Worm (Caenorhabditis elegans) whole organism, early embryonic: ENCODE results near the gene C29F5.1.

Experiments
- B0310.2 ChIP-seq: sonication (generic microtip); optimal IDR thresholded peaks from 2 replicates; lab custom pipeline; 2016; ENCODE audit warnings: mild to moderate bottlenecking, missing genetic modification characterization, missing compliant biosample characterization
- F13C5.2 ChIP-seq: sonication (generic microtip); optimal IDR thresholded peaks from 2 replicates; lab custom pipeline; 2017; ENCODE audit warnings: mild to moderate bottlenecking, missing genetic modification characterization, inconsistent platforms, missing compliant biosample characterization
- aly-1 ChIP-seq: sonication (generic microtip); optimal IDR thresholded peaks from 2 replicates; lab custom pipeline; 2016; ENCODE audit warnings: missing genetic modification characterization, missing compliant biosample characterization
- ama-1 ChIP-seq: fragments of 150-350 bp; optimal IDR thresholded peaks from 2 replicates; lab custom pipeline; 2014
- ceh-13 ChIP-seq: fragments of 200-800 bp; sonication (Bioruptor generic); optimal IDR thresholded peaks from 2 replicates; lab custom pipeline; 2018; ENCODE audit warnings: mild to moderate bottlenecking, missing genetic modification characterization, missing compliant biosample characterization
- ceh-36 ChIP-seq: sonication (generic microtip); optimal IDR thresholded peaks from 2 replicates; lab custom pipeline; 2016; ENCODE audit warnings: missing genetic modification characterization, inconsistent platforms, missing compliant biosample characterization
- ets-7 ChIP-seq: sonication (generic microtip); optimal IDR thresholded peaks from 2 replicates; lab custom pipeline; 2016; ENCODE audit warnings: missing genotype, missing genetic modification characterization, missing compliant biosample characterization
- flt-1 ChIP-seq: fragments of 200-800 bp; sonication (Bioruptor generic); IDR thresholded peaks from 2 replicates; pipeline ENCODE4 v1.3.6; 2022; ENCODE audit warnings: missing genetic modification characterization, missing compliant biosample characterization
- hmbx-1 ChIP-seq: sonication (generic microtip); optimal IDR thresholded peaks from 2 replicates; lab custom pipeline; 2016; ENCODE audit warnings: mild to moderate bottlenecking, missing genetic modification characterization, missing compliant biosample characterization
- hmg-4 ChIP-seq: fragments of 200-800 bp; sonication (Bioruptor generic); optimal IDR thresholded peaks from 2 replicates; lab custom pipeline; 2018; ENCODE audit warnings: mild to moderate bottlenecking, missing genetic modification characterization, missing compliant biosample characterization
- hnd-1 ChIP-seq: sonication (generic microtip); optimal IDR thresholded peaks from 2 replicates; lab custom pipeline; 2016; ENCODE audit warnings: missing genetic modification characterization, missing compliant biosample characterization
- pes-1 ChIP-seq: fragments of 200-800 bp; sonication (Bioruptor generic); IDR thresholded peaks from 2 replicates; pipeline ENCODE4 v1.3.6; 2022; ENCODE audit warnings: missing genetic modification reagents, missing genetic modification characterization, missing compliant biosample characterization
- scrt-1 ChIP-seq: fragments of 200-800 bp; sonication (Bioruptor generic); IDR thresholded peaks from 2 replicates; pipeline ENCODE4 v1.3.6; 2022; ENCODE audit warnings: missing genetic modification characterization, missing compliant biosample characterization
- sea-1 ChIP-seq: fragments of 200-800 bp; sonication (Bioruptor generic); conservative IDR thresholded peaks from 2 replicates; pipeline ENCODE4 v1.3.6; 2022; ENCODE audit warnings: missing genetic modification characterization, missing compliant biosample characterization
- tbx-11 ChIP-seq: fragments of 200-800 bp; sonication (Bioruptor generic); IDR thresholded peaks from 2 replicates; pipeline ENCODE4 v1.3.6; 2022; ENCODE audit warnings: missing genetic modification characterization, missing compliant biosample characterization
- tbx-37 ChIP-seq: fragments of 200-800 bp; sonication (Bioruptor generic); conservative IDR thresholded peaks from 2 replicates; pipeline ENCODE4 v1.3.6; 2022; ENCODE audit warnings: missing genetic modification reagents, missing genetic modification characterization, missing compliant biosample characterization
- tra-4 ChIP-seq: sonication (generic microtip); optimal IDR thresholded peaks from 2 replicates; lab custom pipeline; 2017; ENCODE audit warnings: missing genetic modification characterization, missing compliant biosample characterization

C29F5.1 gene

DNA sequence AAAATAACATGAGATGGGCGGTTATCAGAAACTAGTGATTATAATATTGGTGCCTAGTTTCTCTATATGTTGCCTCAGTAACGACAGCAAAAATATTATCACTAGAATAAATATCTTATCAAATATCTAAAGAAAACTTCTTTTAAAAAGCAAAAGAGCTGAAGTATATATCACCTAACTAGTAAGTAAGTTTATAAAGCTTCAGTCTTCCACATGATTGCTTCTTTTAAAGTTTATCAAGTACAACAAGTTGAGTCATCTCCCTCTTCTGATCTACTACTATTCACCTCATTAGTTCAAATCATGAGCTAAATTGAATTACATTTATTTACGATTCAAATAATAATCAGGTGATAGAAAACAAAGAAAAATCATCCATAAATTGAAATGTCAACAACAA is 15.2 kb upstream of the C29F5.1 start:
- TF ChIP-seq tbx-11 = no peak
- no peak for TF ChIP-seq ama-1 (lab: Kevin White, UChicago)
- no peak for TF ChIP-seq hmg-4 (GFP tag; lab: Kevin White, UChicago)
- no peak for TF ChIP-seq flt-1
- TF ChIP-seq ceh-13 (GFP tag; lab: Kevin White, UChicago) = no peak
- TF ChIP-seq hnd-1 (tag; lab: Kevin White, UChicago) = no peak
- no peak for TF ChIP-seq scrt-1

DNA sequence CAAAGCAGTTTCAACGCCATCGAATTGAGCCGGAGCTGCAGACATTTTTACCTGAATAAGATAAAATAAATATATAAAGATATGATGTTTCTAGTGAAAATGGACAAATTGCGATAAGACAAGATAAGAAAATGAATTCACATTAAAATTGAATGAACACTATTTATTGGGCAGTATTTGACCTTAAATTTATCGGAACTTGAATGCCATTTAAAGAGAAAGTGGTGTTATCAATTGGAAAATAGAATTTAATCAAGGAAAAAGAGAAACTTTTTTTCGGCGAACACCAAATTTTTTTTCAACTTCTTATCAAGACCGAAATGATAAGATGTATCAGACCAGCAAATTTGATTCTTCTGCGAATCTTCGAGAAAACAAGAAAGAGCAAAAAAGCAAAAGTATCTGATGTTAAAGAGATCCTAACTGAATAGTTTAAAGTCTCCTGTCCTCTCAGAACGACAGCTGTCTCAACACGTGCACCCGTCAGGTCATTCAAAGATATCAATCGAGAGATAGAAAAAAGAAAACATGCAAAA is 13.2 kb upstream of the C29F5.1 start, which contains the start of gene upb-1:
TSS of gene upb-1 (minus strand) at position 51 of the 536 bp plus-strand sequence.
- TF ChIP-seq sea-1 (GFP tag; lab: Robert Waterston, UW) (no peak), ceh-13 (GFP tag; lab: Kevin White, UChicago) (no peak), scrt-1 (no peak), pes-1 (GFP tag; lab: Robert Waterston, UW) (no peak), tra-4 (no peak), flt-1 (no peak), B0310.2 (tag; lab: Kevin White, UChicago) (no peak), F13C5.2 (tag; lab: Kevin White, UChicago) (no peak), ets-7 (no peak), ama-1 (lab: Kevin White, UChicago) (no peak), hmg-4 (GFP tag; lab: Kevin White, UChicago) (no peak), tbx-11 (no peak), aly-1 (tag; lab: Kevin White, UChicago) (no peak), ceh-36 (tag; lab: Kevin White, UChicago) (no peak), hnd-1 (tag; lab: Kevin White, UChicago) (no peak)

DNA sequence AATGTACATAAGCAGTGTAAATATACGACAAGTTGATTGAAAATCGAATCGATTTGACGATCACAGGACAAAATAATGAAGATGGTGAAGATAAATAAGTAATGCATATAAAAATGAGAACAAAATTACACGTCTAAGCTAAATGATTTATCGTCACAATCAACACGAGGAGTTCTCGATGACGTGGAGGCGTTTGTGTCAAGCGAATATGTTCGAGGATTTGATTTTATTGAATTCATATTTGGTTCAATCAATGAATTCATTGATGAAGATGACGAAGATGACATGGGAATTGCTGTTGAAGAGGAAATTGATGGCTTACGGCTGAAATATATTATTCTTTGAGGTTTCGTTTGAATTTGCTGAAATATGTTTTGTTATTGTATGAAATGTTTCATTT is 10.8 kb upstream of the C29F5.1 start, which contains the start of gene nyn-3:
TSS of gene nyn-3 (minus strand) at position 101 of the 400 bp plus-strand sequence.
- TF ChIP-seq ama-1 (lab: Kevin White, UChicago) (no peak), scrt-1 (no peak), tbx-11 (no peak), hnd-1 (tag; lab: Kevin White, UChicago) (no peak), tra-4 (no peak), hmbx-1 (no peak), ceh-13 (GFP tag; lab: Kevin White, UChicago) (no peak), B0310.2 (tag; lab: Kevin White, UChicago) (no peak), aly-1 (tag; lab: Kevin White, UChicago) (no peak), F13C5.2 (tag; lab: Kevin White, UChicago) (no peak), tbx-37 (GFP tag; lab: Robert Waterston, UW) (no peak), flt-1 (no peak)

ce11 chrII:6294261-6294660 is 9.1 kb upstream of the C29F5.1 start, which contains the start of gene mps-1:
TSS of gene mps-1 (minus strand) at chrII:6294361.
- TF ChIP-seq ama-1 (lab: Kevin White, UChicago) (no peak), tra-4 (no peak), flt-1 (no peak), aly-1 (tag; lab: Kevin White, UChicago) (no peak), hmbx-1 (no peak), F13C5.2 (tag; lab: Kevin White, UChicago) (no peak), tbx-37 (GFP tag; lab: Robert Waterston, UW) (no peak), ceh-36 (tag; lab: Kevin White, UChicago) (no peak), B0310.2 (tag; lab: Kevin White, UChicago) (no peak), ceh-13 (GFP tag; lab: Kevin White, UChicago) (no peak), pes-1 (GFP tag; lab: Robert Waterston, UW) (no peak), hnd-1 (tag; lab: Kevin White, UChicago) (no peak), scrt-1 (no peak), hmg-4 (GFP tag; lab: Kevin White, UChicago) (no peak), tbx-11 (no peak)

DNA sequence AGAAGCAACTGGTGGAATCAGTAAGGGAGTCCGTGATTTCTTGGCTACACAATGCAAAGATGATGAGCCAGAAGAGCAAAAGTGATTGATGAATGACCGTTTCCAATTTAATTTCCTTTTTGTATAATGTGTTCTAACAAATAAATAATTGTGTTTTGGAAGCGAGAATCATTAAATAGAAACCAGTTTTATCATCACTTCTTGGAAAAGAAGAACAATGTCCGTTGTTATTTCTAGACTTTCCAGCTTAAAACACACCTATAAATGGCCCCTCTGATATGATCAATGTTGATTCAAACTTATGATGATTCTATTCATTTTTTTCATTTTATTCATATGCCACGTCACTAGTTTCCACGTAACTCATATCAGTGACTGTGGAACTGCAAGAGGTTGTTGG is 2.8 kb downstream of the C29F5.1 start, which contains the start of gene C29F5.8:
TSS of gene C29F5.8 (plus strand) at position 301 of the 400 bp plus-strand sequence.
- no peak for TF ChIP-seq flt-1
- no peak for TF ChIP-seq ama-1 (lab: Kevin White, UChicago)

ce11 chrII:6309198-6309597 is 5.9 kb downstream of the C29F5.1 start, which contains the start of gene glb-10:
TSS of gene glb-10 (minus strand) at chrII:6309298.
- TF ChIP-seq B0310.2 (tag; lab: Kevin White, UChicago) (no peak), ceh-36 (tag; lab: Kevin White, UChicago) (no peak), scrt-1 (no peak), tra-4 (no peak), tbx-11 (no peak), ceh-13 (GFP tag; lab: Kevin White, UChicago) (no peak), F13C5.2 (tag; lab: Kevin White, UChicago) (no peak), aly-1 (tag; lab: Kevin White, UChicago) (no peak), pes-1 (GFP tag; lab: Robert Waterston, UW) (no peak), ama-1 (lab: Kevin White, UChicago) (no peak), flt-1 (no peak), hnd-1 (tag; lab: Kevin White, UChicago) (no peak), ets-7 (no peak), hmbx-1 (no peak)

DNA sequence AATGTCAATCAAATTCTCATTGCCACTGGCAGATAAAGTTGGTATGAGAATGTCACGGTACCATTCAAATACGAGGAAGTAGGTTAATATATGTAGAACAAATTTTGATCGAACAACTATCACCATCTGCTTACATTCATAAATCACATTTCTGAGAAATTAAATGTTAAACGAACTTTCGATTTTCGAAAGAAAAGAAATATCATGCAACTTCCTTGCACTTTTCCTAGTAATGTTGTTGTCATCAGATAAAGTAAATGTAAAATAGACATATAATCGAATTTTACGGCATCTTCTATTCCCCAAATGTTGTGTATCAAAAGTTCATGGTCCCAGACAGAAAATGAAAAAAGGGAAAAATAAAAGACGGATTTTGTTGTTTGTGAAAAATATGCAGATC is 8.1 kb downstream of the C29F5.1 start:
- TF ChIP-seq ceh-36 (tag; lab: Kevin White, UChicago) (no peak), flt-1 (no peak), F13C5.2 (tag; lab: Kevin White, UChicago) (no peak), pes-1 (GFP tag; lab: Robert Waterston, UW) (no peak), tbx-37 (GFP tag; lab: Robert Waterston, UW) (no peak), ama-1 (lab: Kevin White, UChicago) (no peak), tbx-11 (no peak)

- TF ChIP-seq flt-1 = no peak
- no peak for TF ChIP-seq pes-1 (GFP tag; lab: Robert Waterston, UW)
- TF ChIP-seq sea-1 (GFP tag; lab: Robert Waterston, UW) = no peak
- no peak for TF ChIP-seq ets-7
- TF ChIP-seq ceh-36 (tag; lab: Kevin White, UChicago) = no peak
- TF ChIP-seq tbx-37 (GFP tag; lab: Robert Waterston, UW) = no peak
- TF ChIP-seq ceh-13 (GFP tag; lab: Kevin White, UChicago) = no peak
- TF ChIP-seq F13C5.2 (tag; lab: Kevin White, UChicago) = no peak
- TF ChIP-seq hmbx-1 = no peak
- TF ChIP-seq tra-4 = no peak
- TF ChIP-seq ama-1 (lab: Kevin White, UChicago) = no peak
- no peak for TF ChIP-seq aly-1 (tag; lab: Kevin White, UChicago)
- TF ChIP-seq tbx-11 = no peak
- TF ChIP-seq hnd-1 (tag; lab: Kevin White, UChicago) = no peak
- no peak for TF ChIP-seq hmg-4 (GFP tag; lab: Kevin White, UChicago)
- no peak for TF ChIP-seq scrt-1
- no peak for TF ChIP-seq B0310.2 (tag; lab: Kevin White, UChicago)
Measured at ce11 chrII:6311888-6312287, 8.6 kb downstream of the C29F5.1 start.
